Fruit fly (Drosophila melanogaster) whole organism, embryonic: Measurements from ENCODE around the gene Vsx1.

Experiments used
- Atf3 ChIP-seq: fragments of 200-800 bp; sonication (Bioruptor generic); optimal IDR thresholded peaks from 3 replicates; lab custom pipeline; 2016; ENCODE audit warnings: missing biosample characterization, missing genetic modification characterization
- Awh ChIP-seq: fragments of 200-800 bp; sonication (Bioruptor generic); IDR thresholded peaks from 2 replicates; pipeline ENCODE4, ENCODE4 v1.3.6; 2022; ENCODE audit warnings: missing biosample characterization, missing genetic modification characterization
- BEAF-32 ChIP-seq: fragments of 200-800 bp; sonication (Bioruptor generic); optimal IDR thresholded peaks from 3 replicates; lab custom pipeline; 2017; ENCODE audit warnings: missing biosample characterization, missing genetic modification characterization, mild to moderate bottlenecking, moderate library complexity, missing genetic modification reagents
- CG10267 ChIP-seq: fragments of 200-800 bp; sonication (Bioruptor generic); optimal IDR thresholded peaks from 2 replicates; lab custom pipeline; 2018; ENCODE audit warnings: missing biosample characterization, mild to moderate bottlenecking, missing genetic modification characterization, moderate library complexity
- CG10543 ChIP-seq: fragments of 200-800 bp; sonication (Bioruptor generic); optimal IDR thresholded peaks from 3 replicates; lab custom pipeline; 2017; ENCODE audit warnings: missing biosample characterization, mild to moderate bottlenecking, missing genetic modification characterization, moderate library complexity
- CG1603 ChIP-seq: fragments of 200-800 bp; sonication (Bioruptor generic); optimal IDR thresholded peaks from 2 replicates; lab custom pipeline; 2019; ENCODE audit warnings: missing biosample characterization, mild to moderate bottlenecking, missing genetic modification characterization, moderate library complexity
- CG18599 ChIP-seq: fragments of 200-800 bp; sonication (Bioruptor generic); optimal IDR thresholded peaks from 3 replicates; lab custom pipeline; 2017; ENCODE audit warnings: missing biosample characterization, missing genetic modification characterization, mild to moderate bottlenecking, moderate library complexity, missing genetic modification reagents
- CG3407 ChIP-seq: fragments of 200-800 bp; sonication (Bioruptor generic); optimal IDR thresholded peaks from 2 replicates; lab custom pipeline; 2018; ENCODE audit warnings: missing biosample characterization, mild to moderate bottlenecking, missing genetic modification characterization
- CG34422 ChIP-seq: fragments of 200-800 bp; sonication (Bioruptor generic); IDR thresholded peaks from 3 replicates; pipeline ENCODE4 v1.3.6; 2022; ENCODE audit warnings: missing biosample characterization, missing genetic modification characterization
- CG43689 ChIP-seq: fragments of 200-800 bp; sonication (Bioruptor generic); IDR thresholded peaks from 2 replicates; pipeline ENCODE4 v1.3.6; 2022; ENCODE audit warnings: missing biosample characterization, missing genetic modification characterization
- CG6272 ChIP-seq: fragments of 200-800 bp; sonication (Bioruptor generic); IDR thresholded peaks from 2 replicates; pipeline ENCODE4 v1.3.6; 2022; ENCODE audit warnings: missing biosample characterization, missing genetic modification characterization
- CG6854 ChIP-seq: fragments of 200-800 bp; sonication (Bioruptor generic); optimal IDR thresholded peaks from 3 replicates; lab custom pipeline; 2017; ENCODE audit warnings: missing biosample characterization, mild to moderate bottlenecking, missing genetic modification characterization
- CG7357 ChIP-seq: fragments of 200-800 bp; sonication (Bioruptor generic); IDR thresholded peaks from 3 replicates; pipeline ENCODE4 v1.3.6; 2022; ENCODE audit warnings: missing biosample characterization, missing genetic modification characterization
- CG7745 ChIP-seq: fragments of 200-800 bp; sonication (Bioruptor generic); optimal IDR thresholded peaks from 2 replicates; lab custom pipeline; 2018; ENCODE audit warnings: missing biosample characterization, mild to moderate bottlenecking, missing genetic modification characterization, moderate library complexity
- CG7839 ChIP-seq: fragments of 200-800 bp; sonication (Bioruptor generic); optimal IDR thresholded peaks from 3 replicates; lab custom pipeline; 2018; ENCODE audit warnings: missing biosample characterization, mild to moderate bottlenecking, missing genetic modification characterization, moderate library complexity
- CG9876 ChIP-seq: fragments of 200-800 bp; sonication (Bioruptor generic); optimal IDR thresholded peaks from 2 replicates; lab custom pipeline; 2016; ENCODE audit warnings: missing biosample characterization, missing genetic modification characterization
- Dp ChIP-seq: fragments of 200-800 bp; sonication (Bioruptor generic); optimal IDR thresholded peaks from 2 replicates; lab custom pipeline; 2018; ENCODE audit warnings: missing biosample characterization, mild to moderate bottlenecking, missing genetic modification characterization, moderate library complexity
- E2f2 ChIP-seq: fragments of 200-800 bp; sonication (Bioruptor generic); IDR thresholded peaks from 2 replicates; pipeline ENCODE4 v1.3.6; 2022; ENCODE audit warnings: missing biosample characterization, missing genetic modification characterization
- Ets65A ChIP-seq: fragments of 200-800 bp; sonication (Bioruptor generic); peaks from one replicate; lab custom pipeline; 2016; ENCODE audit warnings: missing biosample characterization, missing genetic modification characterization
- MBD-R2 ChIP-seq: fragments of 200-800 bp; sonication (Bioruptor generic); IDR thresholded peaks from 2 replicates; pipeline ENCODE4 v1.3.6; 2022; ENCODE audit warnings: missing biosample characterization, missing genetic modification characterization
- MESR4 ChIP-seq: fragments of 200-800 bp; sonication (Bioruptor generic); optimal IDR thresholded peaks from 2 replicates; lab custom pipeline; 2018; ENCODE audit warnings: missing biosample characterization, mild to moderate bottlenecking, missing genetic modification characterization, moderate library complexity
- MTF-1 ChIP-seq: fragments of 200-800 bp; sonication (Bioruptor generic); optimal IDR thresholded peaks from 2 replicates; lab custom pipeline; 2018; ENCODE audit warnings: missing biosample characterization, mild to moderate bottlenecking, missing genetic modification characterization, borderline replicate concordance
- Med ChIP-seq: fragments of 200-800 bp; sonication (Bioruptor generic); peaks from one replicate; lab custom pipeline; 2016; ENCODE audit warnings: missing biosample characterization, missing genetic modification characterization, mild to moderate bottlenecking, inconsistent platforms, moderate library complexity
- Oli ChIP-seq: fragments of 200-800 bp; sonication (Bioruptor generic); optimal IDR thresholded peaks from 2 replicates; lab custom pipeline; 2018; ENCODE audit warnings: missing biosample characterization, mild to moderate bottlenecking, missing genetic modification characterization, moderate library complexity
- Poxn ChIP-seq: fragments of 200-800 bp; sonication (Bioruptor generic); IDR thresholded peaks from 2 replicates; pipeline ENCODE4 v1.3.6; 2022; ENCODE audit warnings: missing biosample characterization, missing genetic modification characterization
- Rfx ChIP-seq: fragments of 200-800 bp; sonication (Bioruptor generic); IDR thresholded peaks from 2 replicates; pipeline ENCODE4 v1.3.6; 2022; ENCODE audit warnings: missing biosample characterization, missing genetic modification characterization
- Vsx1 ChIP-seq: fragments of 200-800 bp; sonication (Bioruptor generic); optimal IDR thresholded peaks from 2 replicates; lab custom pipeline; 2017; ENCODE audit warnings: missing biosample characterization, mild to moderate bottlenecking, missing genetic modification characterization, missing genetic modification reagents
- al ChIP-seq: fragments of 200-800 bp; sonication (Bioruptor generic); IDR thresholded peaks from 2 replicates; pipeline ENCODE4 v1.3.6; 2022; ENCODE audit warnings: missing biosample characterization, missing genetic modification characterization
- ap ChIP-seq: fragments of 200-800 bp; sonication (Bioruptor generic); IDR thresholded peaks from 2 replicates; pipeline ENCODE4 v1.3.6; 2022; ENCODE audit warnings: missing biosample characterization, missing genetic modification characterization
- cato ChIP-seq: fragments of 200-800 bp; sonication (Bioruptor generic); optimal IDR thresholded peaks from 2 replicates; lab custom pipeline; 2016; ENCODE audit warnings: missing biosample characterization, missing genetic modification characterization, borderline replicate concordance
- croc ChIP-seq: fragments of 200-800 bp; sonication (Bioruptor generic); conservative IDR thresholded peaks from 3 replicates; pipeline ENCODE4 v1.3.6; 2022; ENCODE audit warnings: missing biosample characterization, missing genetic modification characterization
- dysf ChIP-seq: fragments of 200-800 bp; sonication (Bioruptor generic); IDR thresholded peaks from 3 replicates; pipeline ENCODE4 v1.3.6; 2022; ENCODE audit warnings: missing biosample characterization, missing genetic modification characterization
- eyg ChIP-seq: fragments of 200-800 bp; sonication (Bioruptor generic); optimal IDR thresholded peaks from 3 replicates; lab custom pipeline; 2016; ENCODE audit warnings: missing biosample characterization, missing genetic modification characterization
- fd96Cb ChIP-seq: fragments of 200-800 bp; sonication (Bioruptor generic); optimal IDR thresholded peaks from 2 replicates; lab custom pipeline; 2018; ENCODE audit warnings: missing biosample characterization, mild to moderate bottlenecking, missing genetic modification characterization, moderate library complexity
- fru ChIP-seq: fragments of >200 bp; optimal IDR thresholded peaks from 2 replicates; lab custom pipeline; 2017
- fu2 ChIP-seq: fragments of 200-800 bp; sonication (Bioruptor generic); optimal IDR thresholded peaks from 2 replicates; lab custom pipeline; 2016; ENCODE audit warnings: missing biosample characterization, missing genetic modification characterization
- gcm2 ChIP-seq: fragments of 200-800 bp; sonication (Bioruptor generic); optimal IDR thresholded peaks from 2 replicates; lab custom pipeline; 2016; ENCODE audit warnings: missing biosample characterization, missing genetic modification characterization
- gsb ChIP-seq: fragments of 200-800 bp; sonication (Bioruptor generic); IDR thresholded peaks from 2 replicates; pipeline ENCODE4 v1.3.6; 2022; ENCODE audit warnings: missing biosample characterization, missing genetic modification characterization
- hbn ChIP-seq: fragments of 200-800 bp; sonication (Bioruptor generic); IDR thresholded peaks from 2 replicates; pipeline ENCODE4 v1.3.6; 2022; ENCODE audit warnings: missing biosample characterization, missing genetic modification characterization; ENCODE audit not compliant: partially characterized antibody
- inv ChIP-seq: fragments of 200-800 bp; sonication (Bioruptor generic); IDR thresholded peaks from 2 replicates; pipeline ENCODE4 v1.3.6; 2022; ENCODE audit warnings: missing biosample characterization, missing genetic modification characterization; ENCODE audit not compliant: partially characterized antibody
- pfk ChIP-seq: fragments of 200-800 bp; sonication (Bioruptor generic); optimal IDR thresholded peaks from 2 replicates; lab custom pipeline; 2018; ENCODE audit warnings: missing biosample characterization, mild to moderate bottlenecking, missing genetic modification characterization, moderate library complexity
- pzg ChIP-seq: fragments of 200-800 bp; sonication (Bioruptor generic); optimal IDR thresholded peaks from 3 replicates; lab custom pipeline; 2018; ENCODE audit warnings: missing biosample characterization, mild to moderate bottlenecking, missing genetic modification characterization, moderate library complexity
- row ChIP-seq: fragments of 200-800 bp; sonication (Bioruptor generic); IDR thresholded peaks from 3 replicates; pipeline ENCODE4 v1.3.6; 2022; ENCODE audit warnings: missing biosample characterization, missing genetic modification characterization
- salm ChIP-seq: fragments of 200-800 bp; sonication (Bioruptor generic); optimal IDR thresholded peaks from 2 replicates; lab custom pipeline; 2018; ENCODE audit warnings: missing biosample characterization, mild to moderate bottlenecking, missing genetic modification characterization
- sd ChIP-seq: fragments of 200-800 bp; sonication (Bioruptor generic); optimal IDR thresholded peaks from 3 replicates; lab custom pipeline; 2018; ENCODE audit warnings: missing biosample characterization, mild to moderate bottlenecking, missing genetic modification characterization, moderate library complexity
- so ChIP-seq: fragments of 200-800 bp; sonication (Bioruptor generic); IDR thresholded peaks from 3 replicates; pipeline ENCODE4 v1.3.6; 2022; ENCODE audit warnings: missing biosample characterization, missing genetic modification characterization
- vnd ChIP-seq: fragments of 200-800 bp; sonication (Bioruptor generic); IDR thresholded peaks from 3 replicates; pipeline ENCODE4 v1.3.6; 2022; ENCODE audit warnings: missing biosample characterization, missing genetic modification characterization; ENCODE audit not compliant: partially characterized antibody

The Vsx1 gene

dm6 chrX:5616270-5616669, 22.2 kb downstream of the Vsx1 start, which contains the start of gene CG34434:
CG34434 (minus strand) TSS chrX:5616370.
- TF ChIP-seq Poxn (GFP tag; lab: Robert Waterston, UW) (no peak), CG43689 (GFP tag; lab: Robert Waterston, UW) (no peak), fru (lab: Kevin White, UChicago) (no peak), pzg (GFP tag; lab: Kevin White, UChicago) (no peak), inv (GFP tag; lab: Robert Waterston, UW) (no peak)

- TF ChIP-seq ap (no peak), pzg (GFP tag; lab: Kevin White, UChicago) (peak; percentile 10), CG34422 (GFP tag; lab: Robert Waterston, UW) (no peak), CG1603 (tag; lab: Kevin White, UChicago) (no peak), BEAF-32 (GFP tag; lab: Kevin White, UChicago) (peak; percentile 0), eyg (GFP tag; lab: Kevin White, UChicago) (no peak), Oli (tag; lab: Kevin White, UChicago) (no peak), vnd (GFP tag; lab: Robert Waterston, UW) (no peak), MBD-R2 (GFP tag; lab: Robert Waterston, UW) (peak; percentile 70), E2f2 (GFP tag; lab: Robert Waterston, UW) (peak; percentile 70), Dp (GFP tag; lab: Kevin White, UChicago) (peak; percentile 50), Med (peak; percentile 36), CG10543 (GFP tag; lab: Kevin White, UChicago) (no peak), row (peak; percentile 12; the same call in 1 of the 3 replicates), pfk (GFP tag; lab: Kevin White, UChicago) (no peak), Atf3 (no peak), CG7745 (tag; lab: Kevin White, UChicago) (peak; percentile 57), fd96Cb (no peak), gsb (no peak), Vsx1 (GFP tag; lab: Kevin White, UChicago) (peak; percentile 92), CG10267 (tag; lab: Kevin White, UChicago) (no peak), Awh (GFP tag; lab: Robert Waterston, UW) (no peak), CG7839 (tag; lab: Kevin White, UChicago) (no peak), sd (tag; lab: Kevin White, UChicago) (peak; percentile 72), cato (GFP tag; lab: Kevin White, UChicago) (no peak), so (GFP tag; lab: Robert Waterston, UW) (no peak), CG6272 (GFP tag; lab: Robert Waterston, UW) (no peak), gcm2 (no peak), CG18599 (GFP tag; lab: Kevin White, UChicago) (no peak), Rfx (no peak), CG6854 (no peak), CG7357 (no peak), MTF-1 (GFP tag; lab: Kevin White, UChicago) (no peak), al (GFP tag; lab: Robert Waterston, UW) (no peak), MESR4 (GFP tag; lab: Kevin White, UChicago) (peak; percentile 50), hbn (no peak), CG9876 (GFP tag; lab: Kevin White, UChicago) (no peak), Ets65A (GFP tag; lab: Kevin White, UChicago) (peak; percentile 61), salm (tag; lab: Kevin White, UChicago) (no peak), CG3407 (GFP tag; lab: Kevin White, UChicago) (no peak), fu2 (GFP tag; lab: Kevin White, UChicago) (no peak), dysf (GFP tag; lab: Robert Waterston, UW) (no peak), croc (GFP tag; lab: Robert Waterston, UW) (no peak)
Measured at dm6 chrX:5618562-5618961, 24.5 kb downstream of the Vsx1 start, which contains the start of gene RhoGAP5A. RhoGAP5A (minus strand) TSS chrX:5618806.
